Worm (Caenorhabditis elegans) whole organism, midembryonic: ENCODE measurements around the gene srd-35.

Experiments used
- T22C8.4 ChIP-seq: fragments of 200-800 bp; sonication (Bioruptor generic); IDR thresholded peaks from 2 replicates; pipeline ENCODE4 v1.3.6; 2022; ENCODE audit warnings: missing genetic modification characterization, missing compliant biosample characterization
- cog-1 ChIP-seq: sonication (generic microtip); optimal IDR thresholded peaks from 2 replicates; lab custom pipeline; 2016; ENCODE audit warnings: missing genetic modification characterization, missing compliant biosample characterization
- flt-1 ChIP-seq: fragments of 200-800 bp; sonication (Bioruptor generic); IDR thresholded peaks from 2 replicates; pipeline ENCODE4 v1.3.6; 2022; ENCODE audit warnings: missing genetic modification characterization, missing compliant biosample characterization
- med-1 ChIP-seq: sonication (generic microtip); optimal IDR thresholded peaks from 2 replicates; lab custom pipeline; 2017; ENCODE audit warnings: missing genetic modification characterization, mild to moderate bottlenecking, missing compliant biosample characterization, antibody characterized with exemption, missing genetic modification reagents; ENCODE audit not compliant: insufficient read depth
- ztf-23 ChIP-seq: fragments of 200-800 bp; sonication (Bioruptor generic); IDR thresholded peaks from 2 replicates; pipeline ENCODE4 v1.3.6; 2022; ENCODE audit warnings: missing genetic modification reagents, missing genetic modification characterization, missing compliant biosample characterization
- ztf-29 ChIP-seq: fragments of 200-800 bp; sonication (Bioruptor generic); IDR thresholded peaks from 2 replicates; pipeline ENCODE4 v1.3.6; 2022; ENCODE audit warnings: missing genetic modification reagents, missing genetic modification characterization, missing compliant biosample characterization

- TF ChIP-seq cog-1 (tag; lab: Kevin White, UChicago): no peak
- no peak for TF ChIP-seq flt-1 (GFP tag; lab: Robert Waterston, UW)
- no peak for TF ChIP-seq ztf-23
- TF ChIP-seq ztf-29 (GFP tag; lab: Robert Waterston, UW): no peak
- no peak for TF ChIP-seq T22C8.4 (GFP tag; lab: Robert Waterston, UW)
- no peak for TF ChIP-seq med-1 (GFP tag; lab: Kevin White, UChicago)
Observed at ce11 chrV:12944775-12945174, 19.4 kb upstream of the srd-35 start, which contains the start of gene grl-2.
